1 fruit fly cellular context compared by ENCODE assay signal in the genomic region with DNA sequence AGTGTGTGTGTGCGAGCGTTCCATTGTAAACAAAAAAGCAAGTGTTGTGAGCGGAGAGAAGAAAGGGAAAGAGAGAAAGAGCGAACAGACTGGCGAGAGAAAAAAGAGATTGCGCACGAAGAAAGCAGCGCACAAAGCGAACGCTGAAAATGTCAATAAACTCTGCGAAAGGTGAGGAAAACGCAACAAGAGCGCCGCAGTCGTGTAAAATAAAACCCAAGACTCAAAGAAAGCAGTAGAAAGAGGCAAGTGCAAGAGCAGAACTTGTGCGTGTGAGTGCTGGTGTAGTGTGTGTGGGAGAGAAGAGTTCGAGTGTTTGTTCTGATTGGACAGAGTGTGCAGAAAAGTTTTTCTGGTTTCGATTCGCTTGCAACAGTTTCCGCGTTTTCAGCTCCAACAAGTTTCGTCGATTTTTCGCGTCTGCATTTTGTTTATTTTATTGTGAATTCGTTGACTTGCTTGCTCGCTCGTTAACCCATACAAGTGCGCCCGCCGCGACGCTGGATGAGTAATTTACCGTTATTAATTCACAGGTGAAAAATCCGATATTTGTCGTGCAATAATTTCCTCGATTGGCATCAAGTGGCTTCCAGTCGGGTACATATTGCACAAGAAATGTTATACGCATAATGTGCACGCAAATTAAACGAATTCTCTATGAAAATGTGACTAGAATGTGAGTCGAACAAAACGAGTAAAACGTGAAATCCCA.
TF ChIP-seq lines count a peak whose summit lies in the region.

No protein-coding gene starts in this region.

TF ChIP-seq in whole organism, embryonic, 481 proteins besides CTCF, POLR2A, EP300 and RAD21 (continued from another document and continues in another):
- TF ChIP-seq Sin3A (optimal IDR thresholded peaks at IDR 0.05; lab: Kevin White, UChicago) (no peak), dpn (GFP tag; optimal IDR thresholded peaks at IDR 0.05; lab: Kevin White, UChicago) (no peak), corto (GFP tag; optimal IDR thresholded peaks at IDR 0.05; lab: Kevin White, UChicago) (peak; percentile 76), Kr (GFP tag; optimal IDR thresholded peaks at IDR 0.05; lab: Kevin White, UChicago) (no peak), Opbp (GFP tag; IDR thresholded peaks at IDR 0.05; lab: Robert Waterston, UW; ENCODE audit: partially characterized antibody) (no peak), CG16815 (GFP tag; optimal IDR thresholded peaks at IDR 0.05; lab: Kevin White, UChicago) (no peak), cad (GFP tag; optimal IDR thresholded peaks at IDR 0.05; lab: Kevin White, UChicago) (no peak), CG17359 (tag; optimal IDR thresholded peaks at IDR 0.05; lab: Kevin White, UChicago) (no peak), bowl (GFP tag; IDR thresholded peaks at IDR 0.05; lab: Robert Waterston, UW) (no peak), Lim3 (GFP tag; IDR thresholded peaks at IDR 0.05; lab: Robert Waterston, UW) (no peak), Doc3 (GFP tag; IDR thresholded peaks at IDR 0.05; lab: Robert Waterston, UW; ENCODE audit: partially characterized antibody) (no peak), scrt (GFP tag; optimal IDR thresholded peaks at IDR 0.05; lab: Kevin White, UChicago) (no peak), Fer1 (GFP tag; optimal IDR thresholded peaks at IDR 0.05; lab: Kevin White, UChicago) (no peak), hkb (optimal IDR thresholded peaks at IDR 0.05; lab: Kevin White, UChicago) (no peak), hkb (GFP tag; IDR thresholded peaks at IDR 0.05; lab: Robert Waterston, UW) (no peak), Adf1 (GFP tag; IDR thresholded peaks at IDR 0.05; lab: Robert Waterston, UW) (no peak), Asciz (GFP tag; optimal IDR thresholded peaks at IDR 0.05; lab: Kevin White, UChicago) (peak; percentile 6), Elba2 (GFP tag; optimal IDR thresholded peaks at IDR 0.05; lab: Kevin White, UChicago) (no peak), wek (GFP tag; optimal IDR thresholded peaks at IDR 0.05; lab: Kevin White, UChicago) (no peak), Mes4 (GFP tag; optimal IDR thresholded peaks at IDR 0.05; lab: Kevin White, UChicago) (no peak), chif (GFP tag; optimal IDR thresholded peaks at IDR 0.05; lab: Kevin White, UChicago) (no peak), CG31365 (tag; optimal IDR thresholded peaks at IDR 0.05; lab: Kevin White, UChicago) (peak; percentile 94), CG4328 (GFP tag; optimal IDR thresholded peaks at IDR 0.05; lab: Kevin White, UChicago) (no peak), CG12744 (GFP tag; optimal IDR thresholded peaks at IDR 0.05; lab: Kevin White, UChicago) (no peak), dati (GFP tag; IDR thresholded peaks at IDR 0.05; lab: Robert Waterston, UW) (no peak), fd64A (GFP tag; optimal IDR thresholded peaks at IDR 0.05; lab: Kevin White, UChicago) (no peak), pros (GFP tag; optimal IDR thresholded peaks at IDR 0.05; lab: Kevin White, UChicago) (peak; percentile 92), C15 (GFP tag; IDR thresholded peaks at IDR 0.05; lab: Robert Waterston, UW) (no peak), CG4360 (GFP tag; IDR thresholded peaks at IDR 0.05; lab: Robert Waterston, UW) (no peak), Ets65A (GFP tag; lab: Kevin White, UChicago) (no peak), pho (GFP tag; optimal IDR thresholded peaks at IDR 0.05; lab: Kevin White, UChicago) (no peak), tgo (GFP tag; IDR thresholded peaks at IDR 0.05; lab: Robert Waterston, UW) (no peak), BEAF-32 (GFP tag; optimal IDR thresholded peaks at IDR 0.05; lab: Kevin White, UChicago) (no peak), pnt (GFP tag; optimal IDR thresholded peaks at IDR 0.05; lab: Kevin White, UChicago) (no peak), CG9609 (GFP tag; optimal IDR thresholded peaks at IDR 0.05; lab: Kevin White, UChicago) (no peak), NFAT (GFP tag; IDR thresholded peaks at IDR 0.05; lab: Robert Waterston, UW) (no peak), CG6683 (GFP tag; optimal IDR thresholded peaks at IDR 0.05; lab: Kevin White, UChicago) (no peak), seq (GFP tag; IDR thresholded peaks at IDR 0.05; lab: Robert Waterston, UW) (no peak), D (optimal IDR thresholded peaks at IDR 0.05; lab: Kevin White, UChicago) (peak; percentile 64), D (GFP tag; optimal IDR thresholded peaks at IDR 0.05; lab: Kevin White, UChicago) (no peak), vnd (GFP tag; IDR thresholded peaks at IDR 0.05; lab: Robert Waterston, UW; ENCODE audit: partially characterized antibody) (no peak), Vsx1 (GFP tag; optimal IDR thresholded peaks at IDR 0.05; lab: Kevin White, UChicago) (no peak), yki (optimal IDR thresholded peaks at IDR 0.05; lab: Kevin White, UChicago) (peak; percentile 90), CG14014 (GFP tag; IDR thresholded peaks at IDR 0.05; lab: Robert Waterston, UW) (no peak), Xrp1 (GFP tag; IDR thresholded peaks at IDR 0.05; lab: Robert Waterston, UW) (no peak), Rx (GFP tag; IDR thresholded peaks at IDR 0.05; lab: Robert Waterston, UW) (no peak), CG3065 (GFP tag; optimal IDR thresholded peaks at IDR 0.05; lab: Kevin White, UChicago) (no peak), CG11456 (GFP tag; IDR thresholded peaks at IDR 0.05; lab: Robert Waterston, UW) (no peak), CG3838 (GFP tag; optimal IDR thresholded peaks at IDR 0.05; lab: Kevin White, UChicago) (no peak), danr (GFP tag; IDR thresholded peaks at IDR 0.05; lab: Robert Waterston, UW) (no peak), unc-4 (GFP tag; IDR thresholded peaks at IDR 0.05; lab: Robert Waterston, UW; ENCODE audit: partially characterized antibody) (no peak), Awh (GFP tag; IDR thresholded peaks at IDR 0.05; lab: Robert Waterston, UW) (no peak), gfzf (GFP tag; optimal IDR thresholded peaks at IDR 0.05; lab: Kevin White, UChicago) (no peak), Ptx1 (GFP tag; IDR thresholded peaks at IDR 0.05; lab: Robert Waterston, UW) (no peak), sens (GFP tag; lab: Kevin White, UChicago) (no peak), CG15696 (tag; optimal IDR thresholded peaks at IDR 0.05; lab: Kevin White, UChicago) (no peak), Ets97D (GFP tag; optimal IDR thresholded peaks at IDR 0.05; lab: Kevin White, UChicago) (no peak), MESR4 (GFP tag; optimal IDR thresholded peaks at IDR 0.05; lab: Kevin White, UChicago) (no peak), unpg (GFP tag; optimal IDR thresholded peaks at IDR 0.05; lab: Kevin White, UChicago) (no peak), ham (GFP tag; IDR thresholded peaks at IDR 0.05; lab: Robert Waterston, UW) (no peak), p53 (GFP tag; optimal IDR thresholded peaks at IDR 0.05; lab: Kevin White, UChicago) (no peak), CG9817 (tag; optimal IDR thresholded peaks at IDR 0.05; lab: Kevin White, UChicago) (no peak), onecut (GFP tag; IDR thresholded peaks at IDR 0.05; lab: Robert Waterston, UW) (peak; percentile 29; the same call in 1 of the 2 replicates), Hsf (GFP tag; optimal IDR thresholded peaks at IDR 0.05; lab: Kevin White, UChicago) (no peak), Spps (tag; optimal IDR thresholded peaks at IDR 0.05; lab: Kevin White, UChicago) (no peak), lola (GFP tag; optimal IDR thresholded peaks at IDR 0.05; lab: Kevin White, UChicago) (no peak), CG3847 (GFP tag; IDR thresholded peaks at IDR 0.05; lab: Robert Waterston, UW) (no peak), Drgx (GFP tag; IDR thresholded peaks at IDR 0.05; lab: Robert Waterston, UW) (no peak), CG8478 (optimal IDR thresholded peaks at IDR 0.05; lab: Kevin White, UChicago) (peak; percentile 13), CG34422 (GFP tag; IDR thresholded peaks at IDR 0.05; lab: Robert Waterston, UW) (no peak), CG6272 (GFP tag; IDR thresholded peaks at IDR 0.05; lab: Robert Waterston, UW) (no peak), CG17829 (tag; optimal IDR thresholded peaks at IDR 0.05; lab: Kevin White, UChicago) (peak; percentile 15), CG9876 (GFP tag; optimal IDR thresholded peaks at IDR 0.05; lab: Kevin White, UChicago) (no peak), Dll (GFP tag; IDR thresholded peaks at IDR 0.05; lab: Robert Waterston, UW; ENCODE audit: partially characterized antibody) (no peak), CG8765 (GFP tag; IDR thresholded peaks at IDR 0.05; lab: Robert Waterston, UW) (no peak), lbe (GFP tag; optimal IDR thresholded peaks at IDR 0.05; lab: Kevin White, UChicago) (peak; percentile 52), CG13894 (tag; optimal IDR thresholded peaks at IDR 0.05; lab: Kevin White, UChicago) (no peak), esg (GFP tag; conservative IDR thresholded peaks at IDR 0.05; lab: Robert Waterston, UW) (no peak), Blimp-1 (GFP tag; optimal IDR thresholded peaks at IDR 0.05; lab: Kevin White, UChicago) (no peak), HHEX (GFP tag; optimal IDR thresholded peaks at IDR 0.05; lab: Kevin White, UChicago) (no peak), CG7745 (tag; optimal IDR thresholded peaks at IDR 0.05; lab: Kevin White, UChicago) (peak; percentile 3), kni (GFP tag; optimal IDR thresholded peaks at IDR 0.05; lab: Kevin White, UChicago) (no peak), lmd (GFP tag; IDR thresholded peaks at IDR 0.05; lab: Robert Waterston, UW) (no peak), CkIIα-i1 (GFP tag; IDR thresholded peaks at IDR 0.05; lab: Robert Waterston, UW) (no peak), trem (tag; optimal IDR thresholded peaks at IDR 0.05; lab: Kevin White, UChicago) (peak; percentile 13), ttk (GFP tag; IDR thresholded peaks at IDR 0.05; lab: Robert Waterston, UW) (no peak), Ada2b (GFP tag; IDR thresholded peaks at IDR 0.05; lab: Robert Waterston, UW) (no peak), Six4 (GFP tag; optimal IDR thresholded peaks at IDR 0.05; lab: Kevin White, UChicago) (no peak), Atf-2 (GFP tag; optimal IDR thresholded peaks at IDR 0.05; lab: Kevin White, UChicago) (no peak), Side (GFP tag; optimal IDR thresholded peaks at IDR 0.05; lab: Kevin White, UChicago) (no peak), CG9437 (GFP tag; optimal IDR thresholded peaks at IDR 0.05; lab: Kevin White, UChicago) (no peak), CG10274 (GFP tag; optimal IDR thresholded peaks at IDR 0.05; lab: Kevin White, UChicago) (no peak), bcd (GFP tag; optimal IDR thresholded peaks at IDR 0.05; lab: Kevin White, UChicago) (no peak), gcm2 (GFP tag; optimal IDR thresholded peaks at IDR 0.05; lab: Kevin White, UChicago) (no peak), amos (GFP tag; IDR thresholded peaks at IDR 0.05; lab: Robert Waterston, UW; ENCODE audit: partially characterized antibody) (no peak), Doc2 (GFP tag; IDR thresholded peaks at IDR 0.05; lab: Robert Waterston, UW) (no peak), CG6175 (GFP tag; IDR thresholded peaks at IDR 0.05; lab: Robert Waterston, UW) (no peak), CG7372 (GFP tag; IDR thresholded peaks at IDR 0.05; lab: Robert Waterston, UW) (no peak), CG11723 (GFP tag; optimal IDR thresholded peaks at IDR 0.05; lab: Kevin White, UChicago) (no peak), CoRest (tag; optimal IDR thresholded peaks at IDR 0.05; lab: Kevin White, UChicago) (no peak), CG33557 (GFP tag; optimal IDR thresholded peaks at IDR 0.05; lab: Kevin White, UChicago) (no peak), cwo (GFP tag; optimal IDR thresholded peaks at IDR 0.05; lab: Kevin White, UChicago) (no peak), Gug (GFP tag; IDR thresholded peaks at IDR 0.05; lab: Robert Waterston, UW) (no peak), Max (GFP tag; optimal IDR thresholded peaks at IDR 0.05; lab: Kevin White, UChicago) (no peak), Ssrp (tag; optimal IDR thresholded peaks at IDR 0.05; lab: Kevin White, UChicago) (no peak), psq (GFP tag; optimal IDR thresholded peaks at IDR 0.05; lab: Kevin White, UChicago) (peak; percentile 94), sim (GFP tag; IDR thresholded peaks at IDR 0.05; lab: Robert Waterston, UW) (no peak), cas (GFP tag; IDR thresholded peaks at IDR 0.05; lab: Robert Waterston, UW) (no peak), Stat92E (GFP tag; optimal IDR thresholded peaks at IDR 0.05; lab: Kevin White, UChicago) (no peak), Nf-YC (tag; optimal IDR thresholded peaks at IDR 0.05; lab: Kevin White, UChicago) (peak; percentile 86), odd (GFP tag; optimal IDR thresholded peaks at IDR 0.05; lab: Kevin White, UChicago) (no peak), hth (optimal IDR thresholded peaks at IDR 0.05; lab: Kevin White, UChicago) (no peak), CG11085 (GFP tag; IDR thresholded peaks at IDR 0.05; lab: Robert Waterston, UW) (no peak), TFAM (GFP tag; optimal IDR thresholded peaks at IDR 0.05; lab: Kevin White, UChicago) (no peak), sqz (GFP tag; optimal IDR thresholded peaks at IDR 0.05; lab: Kevin White, UChicago) (peak; percentile 46), da (GFP tag; optimal IDR thresholded peaks at IDR 0.05; lab: Kevin White, UChicago) (no peak), CG4730 (GFP tag; IDR thresholded peaks at IDR 0.05; lab: Robert Waterston, UW) (no peak), Oaz (GFP tag; IDR thresholded peaks at IDR 0.05; lab: Robert Waterston, UW) (no peak), tap (tag; optimal IDR thresholded peaks at IDR 0.05; lab: Kevin White, UChicago) (no peak), CG30020 (tag; optimal IDR thresholded peaks at IDR 0.05; lab: Kevin White, UChicago) (no peak), CG12071 (GFP tag; optimal IDR thresholded peaks at IDR 0.05; lab: Kevin White, UChicago) (no peak), CG3163 (GFP tag; optimal IDR thresholded peaks at IDR 0.05; lab: Kevin White, UChicago) (peak; percentile 91), Antp (GFP tag; optimal IDR thresholded peaks at IDR 0.05; lab: Kevin White, UChicago) (no peak), B-H2 (GFP tag; optimal IDR thresholded peaks at IDR 0.05; lab: Kevin White, UChicago) (no peak), zfh1 (GFP tag; IDR thresholded peaks at IDR 0.05; lab: Robert Waterston, UW) (no peak), NC2β (GFP tag; optimal IDR thresholded peaks at IDR 0.05; lab: Kevin White, UChicago) (no peak), CG15479 (GFP tag; optimal IDR thresholded peaks at IDR 0.05; lab: Kevin White, UChicago) (peak; percentile 91), twi (tag; optimal IDR thresholded peaks at IDR 0.05; lab: Kevin White, UChicago) (no peak), maf-S (GFP tag; optimal IDR thresholded peaks at IDR 0.05; lab: Kevin White, UChicago) (no peak), CG16813 (GFP tag; IDR thresholded peaks at IDR 0.05; lab: Robert Waterston, UW; ENCODE audit: partially characterized antibody) (no peak), Mrtf (GFP tag; IDR thresholded peaks at IDR 0.05; lab: Robert Waterston, UW) (no peak), CG7987 (GFP tag; optimal IDR thresholded peaks at IDR 0.05; lab: Kevin White, UChicago) (no peak), Sox100B (GFP tag; optimal IDR thresholded peaks at IDR 0.05; lab: Kevin White, UChicago) (no peak)
